Worm (Caenorhabditis elegans) whole organism, mixed stage, embryonic: ENCODE data around the gene F22B3.10.

Experiments used
- cnd-1 ChIP-seq: fragments of 200-800 bp; sonication (Bioruptor generic); optimal IDR thresholded peaks from 2 replicates; lab custom pipeline; 2018; ENCODE audit warnings: mild to moderate bottlenecking, missing genetic modification characterization, missing compliant biosample characterization
- nhr-28 ChIP-seq: fragments of 150-350 bp; optimal IDR thresholded peaks from 2 replicates; lab custom pipeline; 2014; ENCODE audit warnings: missing biosample characterization, missing genetic modification characterization

ce11 chrIV:11434575-11434974, 19.8 kb upstream of the F22B3.10 start:
- TF ChIP-seq nhr-28 (tag; lab: Kevin White, UChicago), result no peak
- no peak for TF ChIP-seq cnd-1 (tag; lab: Kevin White, UChicago)
